Worm (Caenorhabditis elegans): Measurements from ENCODE around the gene edg-1.

edg-1 gene

ce11 chrIV:11285239-11285638 is 35.4 kb upstream of the edg-1 start:
- TF ChIP-seq elt-2 (tag; optimal IDR thresholded peaks at IDR 0.05): peak; percentile 4
- TF ChIP-seq pha-4 (tag; optimal IDR thresholded peaks at IDR 0.05): peak; percentile 12
- TF ChIP-seq fkh-2 (tag; optimal IDR thresholded peaks at IDR 0.05): no peak

ce11 chrIV:11286112-11286511 is 34.5 kb upstream of the edg-1 start:
- no peak for TF ChIP-seq daf-12 (tag; optimal IDR thresholded peaks at IDR 0.05)
- peak; percentile 31 for TF ChIP-seq elt-2 (tag; optimal IDR thresholded peaks at IDR 0.05)
- peak; percentile 71 for TF ChIP-seq pqm-1 (tag; optimal IDR thresholded peaks at IDR 0.05)
- TF ChIP-seq pha-4 (tag; optimal IDR thresholded peaks at IDR 0.05): peak; percentile 46

- TF ChIP-seq nhr-25 (tag; optimal IDR thresholded peaks at IDR 0.05) (no peak), pha-4 (tag; optimal IDR thresholded peaks at IDR 0.05) (peak; percentile 44)
Measured at ce11 chrIV:11287511-11287910, 33.1 kb upstream of the edg-1 start, which contains the start of gene F54D1.6. Gene F54D1.6 (plus strand): TSS chrIV:11287811.

ce11 chrIV:11288965-11289364 is 31.6 kb upstream of the edg-1 start:
- TF ChIP-seq elt-3 (tag; optimal IDR thresholded peaks at IDR 0.05): no peak
- TF ChIP-seq nfya-1 (tag; optimal IDR thresholded peaks at IDR 0.05; ENCODE audit: insufficient read depth): no peak
- TF ChIP-seq eor-1 (tag; optimal IDR thresholded peaks at IDR 0.05): no peak
- no peak for TF ChIP-seq nhr-12 (tag; optimal IDR thresholded peaks at IDR 0.05)
- TF ChIP-seq ceh-9 (tag; optimal IDR thresholded peaks at IDR 0.05): no peak
- TF ChIP-seq mdl-1 (tag; optimal IDR thresholded peaks at IDR 0.05): no peak
- TF ChIP-seq nhr-67 (tag; optimal IDR thresholded peaks at IDR 0.05): no peak
- no peak for TF ChIP-seq sea-2 (GFP tag; optimal IDR thresholded peaks at IDR 0.05)
- TF ChIP-seq elt-2 (tag; optimal IDR thresholded peaks at IDR 0.05): peak; percentile 97
- no peak for TF ChIP-seq nhr-25 (tag; optimal IDR thresholded peaks at IDR 0.05)
- peak; percentile 53 for TF ChIP-seq pha-4 (tag; optimal IDR thresholded peaks at IDR 0.05)
- no peak for TF ChIP-seq fkh-2 (tag; optimal IDR thresholded peaks at IDR 0.05)
- TF ChIP-seq pqm-1 (tag; optimal IDR thresholded peaks at IDR 0.05): peak; percentile 90
- TF ChIP-seq aly-2 (tag; optimal IDR thresholded peaks at IDR 0.05): no peak
- TF ChIP-seq zag-1 (tag; optimal IDR thresholded peaks at IDR 0.05): no peak

- TF ChIP-seq ZK546.5 (tag; optimal IDR thresholded peaks at IDR 0.05): no peak
- no peak for TF ChIP-seq elt-3 (tag; optimal IDR thresholded peaks at IDR 0.05)
- no peak for TF ChIP-seq aly-2 (tag; optimal IDR thresholded peaks at IDR 0.05)
- no peak for TF ChIP-seq eor-1 (tag; optimal IDR thresholded peaks at IDR 0.05)
- no peak for TF ChIP-seq tbx-2 (tag; optimal IDR thresholded peaks at IDR 0.05)
- TF ChIP-seq jun-1 (tag; optimal IDR thresholded peaks at IDR 0.05): no peak
- TF ChIP-seq pha-4 (tag; optimal IDR thresholded peaks at IDR 0.05): no peak
- TF ChIP-seq nhr-76 (tag; optimal IDR thresholded peaks at IDR 0.05): no peak
- no peak for TF ChIP-seq nhr-11 (tag; optimal IDR thresholded peaks at IDR 0.05)
- TF ChIP-seq zag-1 (tag; optimal IDR thresholded peaks at IDR 0.05): no peak
- TF ChIP-seq R02D3.7 (tag; optimal IDR thresholded peaks at IDR 0.05): no peak
- no peak for TF ChIP-seq daf-12 (tag; optimal IDR thresholded peaks at IDR 0.05)
- no peak for TF ChIP-seq nhr-12 (tag; optimal IDR thresholded peaks at IDR 0.05)
Measured at ce11 chrIV:11296787-11297186, 23.8 kb upstream of the edg-1 start, which contains the start of gene mttu-1. Gene mttu-1 (minus strand): TSS chrIV:11296887.

- no peak for TF ChIP-seq fos-1 (tag; optimal IDR thresholded peaks at IDR 0.05)
- no peak for TF ChIP-seq R02D3.7 (tag; optimal IDR thresholded peaks at IDR 0.05)
- peak; percentile 57 for TF ChIP-seq ceh-28 (tag; optimal IDR thresholded peaks at IDR 0.05)
- peak; percentile 7 for TF ChIP-seq elt-2 (tag; optimal IDR thresholded peaks at IDR 0.05)
- peak; percentile 27 for TF ChIP-seq lin-39 (tag; optimal IDR thresholded peaks at IDR 0.05)
- TF ChIP-seq snpc-4 (tag; optimal IDR thresholded peaks at IDR 0.05): peak; percentile 33
- TF ChIP-seq lin-15B (tag; optimal IDR thresholded peaks at IDR 0.05): peak; percentile 73
- TF ChIP-seq nhr-23 (tag; optimal IDR thresholded peaks at IDR 0.05): peak; percentile 0
- TF ChIP-seq nhr-67 (tag; optimal IDR thresholded peaks at IDR 0.05): no peak
- TF ChIP-seq pha-4 (tag; optimal IDR thresholded peaks at IDR 0.05): peak; percentile 63
- TF ChIP-seq nfya-1 (tag; optimal IDR thresholded peaks at IDR 0.05; ENCODE audit: insufficient read depth): peak; percentile 74
- TF ChIP-seq nhr-43 (tag; optimal IDR thresholded peaks at IDR 0.05; ENCODE audit: poor library complexity, severe bottlenecking): no peak
- peak; percentile 57 for TF ChIP-seq hmg-11 (tag; optimal IDR thresholded peaks at IDR 0.05)
- peak; percentile 6 for TF ChIP-seq egl-5 (tag; optimal IDR thresholded peaks at IDR 0.05)
Measured at ce11 chrIV:11298154-11299086, 22.2 kb upstream of the edg-1 start, which contains the start of the genes B0035.15 and dnj-1. Gene B0035.15 (minus strand): TSS chrIV:11298252. Gene dnj-1 (plus strand): TSS chrIV:11299036.

All from whole organism, L3 larva.